Worm (Caenorhabditis elegans): ENCODE measurements around the gene puf-9.

DNA sequence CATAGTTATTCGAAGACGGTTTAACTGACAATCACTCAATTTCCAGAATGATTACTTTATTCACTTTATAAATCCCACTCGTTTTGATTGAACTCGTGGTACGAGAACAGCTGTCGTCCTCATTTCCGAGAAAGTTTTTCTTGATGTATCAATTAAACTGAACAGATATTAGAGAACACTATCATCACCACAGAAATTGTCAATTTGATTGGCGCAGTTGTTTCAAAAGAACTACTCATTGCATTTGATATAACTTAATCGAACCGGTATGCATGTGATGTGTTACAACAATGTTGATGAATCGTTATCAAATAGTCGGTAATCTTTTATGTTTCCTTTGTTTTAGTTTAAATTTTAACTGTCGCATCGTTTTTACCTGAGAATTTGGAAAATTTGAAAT, 4.4 kb upstream of the puf-9 start:
- no peak for TF ChIP-seq pha-2 (tag; optimal IDR thresholded peaks at IDR 0.05)
- TF ChIP-seq hlh-13 (GFP tag; optimal IDR thresholded peaks at IDR 0.05): no peak
- TF ChIP-seq dve-1 (tag; optimal IDR thresholded peaks at IDR 0.05): no peak
- TF ChIP-seq nhr-11 (tag; optimal IDR thresholded peaks at IDR 0.05): no peak
- no peak for TF ChIP-seq ceh-24 (tag; optimal IDR thresholded peaks at IDR 0.05)
- TF ChIP-seq ceh-9 (tag; optimal IDR thresholded peaks at IDR 0.05): no peak
- TF ChIP-seq ama-1 (optimal IDR thresholded peaks at IDR 0.05): no peak
- no peak for TF ChIP-seq rnt-1 (tag; optimal IDR thresholded peaks at IDR 0.05)
- TF ChIP-seq C08G9.2 (tag; optimal IDR thresholded peaks at IDR 0.05): no peak
- no peak for TF ChIP-seq zip-5 (tag; optimal IDR thresholded peaks at IDR 0.05)
